Worm (Caenorhabditis elegans) whole organism, L1 larva: ENCODE results near the gene C01G5.25.

Experiments used
- aha-1 ChIP-seq: fragments of 150-350 bp; optimal IDR thresholded peaks from 2 replicates; lab custom pipeline; 2014; ENCODE audit warnings: missing biosample characterization, missing genetic modification characterization
- alr-1 ChIP-seq: fragments of 200-800 bp; sonication (Bioruptor generic); optimal IDR thresholded peaks from 2 replicates; lab custom pipeline; 2018; ENCODE audit warnings: borderline replicate concordance, mild to moderate bottlenecking, missing genetic modification characterization, missing compliant biosample characterization
- aly-2 ChIP-seq: fragments of 150-350 bp; optimal IDR thresholded peaks from 2 replicates; lab custom pipeline; 2014; ENCODE audit warnings: missing biosample characterization, missing genetic modification characterization
- blmp-1 ChIP-seq: fragments of 150-350 bp; optimal IDR thresholded peaks from 2 replicates; lab custom pipeline; 2014; ENCODE audit warnings: missing biosample characterization, missing genetic modification characterization
- ceh-63 ChIP-seq: fragments of 200-800 bp; sonication (Bioruptor generic); optimal IDR thresholded peaks from 2 replicates; lab custom pipeline; 2018; ENCODE audit warnings: mild to moderate bottlenecking, missing genetic modification characterization, missing compliant biosample characterization
- ceh-8 ChIP-seq: fragments of 200-800 bp; sonication (Bioruptor generic); optimal IDR thresholded peaks from 2 replicates; lab custom pipeline; 2018; ENCODE audit warnings: mild to moderate bottlenecking, missing genetic modification characterization, moderate library complexity, missing compliant biosample characterization
- dsc-1 ChIP-seq: sonication (generic microtip); optimal IDR thresholded peaks from 2 replicates; lab custom pipeline; 2016; ENCODE audit warnings: mild to moderate bottlenecking, missing genetic modification characterization, missing compliant biosample characterization
- egl-13 ChIP-seq: sonication (generic microtip); optimal IDR thresholded peaks from 2 replicates; lab custom pipeline; 2016; ENCODE audit warnings: missing genotype, missing genetic modification reagents, missing genetic modification characterization, missing compliant biosample characterization
- elt-3 ChIP-seq, 6 experiments: fragments of 150-350 bp in 1 of 6; sonication (generic microtip); optimal IDR thresholded peaks; 2 replicates each; lab custom pipeline; 2017 to 2018; ENCODE audit warnings: missing biosample characterization in 6 of 6, missing genetic modification characterization in 6 of 6, inconsistent platforms in 1 of 6
- fkh-10 ChIP-seq: sonication (generic microtip); optimal IDR thresholded peaks from 2 replicates; lab custom pipeline; 2017; ENCODE audit warnings: missing biosample characterization, missing genetic modification reagents, missing genetic modification characterization
- fkh-4 ChIP-seq: sonication (generic microtip); optimal IDR thresholded peaks from 2 replicates; lab custom pipeline; 2016; ENCODE audit warnings: missing compliant biosample characterization, missing genetic modification characterization, borderline replicate concordance
- fkh-8 ChIP-seq: sonication (generic microtip); optimal IDR thresholded peaks from 2 replicates; lab custom pipeline; 2016; ENCODE audit warnings: mild to moderate bottlenecking, missing genetic modification characterization, missing compliant biosample characterization
- isw-1 ChIP-seq: fragments of 200-800 bp; sonication (Bioruptor generic); IDR thresholded peaks from 2 replicates; pipeline ENCODE4 v1.3.6; 2022; ENCODE audit warnings: missing genetic modification characterization, missing compliant biosample characterization
- lin-13 ChIP-seq: fragments of 150-350 bp; optimal IDR thresholded peaks from 2 replicates; lab custom pipeline; 2014; ENCODE audit warnings: missing biosample characterization, missing genetic modification reagents, missing genetic modification characterization
- lin-15B ChIP-seq: fragments of 150-350 bp; sonication (generic microtip); optimal IDR thresholded peaks from 3 replicates; lab custom pipeline; 2014; ENCODE audit warnings: missing biosample characterization, missing genetic modification characterization
- lin-35 ChIP-seq, 2 experiments: fragments of 150-350 bp; optimal IDR thresholded peaks; 2 replicates each; lab custom pipeline; 2014; ENCODE audit warnings: missing biosample characterization in 2 of 2, missing genetic modification characterization in 2 of 2, missing genetic modification reagents in 2 of 2
- mep-1 ChIP-seq: fragments of 150-350 bp; optimal IDR thresholded peaks from 2 replicates; lab custom pipeline; 2014; ENCODE audit warnings: missing biosample characterization, missing genetic modification characterization
- nhr-12 ChIP-seq: sonication (generic microtip); optimal IDR thresholded peaks from 2 replicates; lab custom pipeline; 2017; ENCODE audit warnings: missing biosample characterization, missing genetic modification characterization
- nhr-19 ChIP-seq: fragments of 200-800 bp; sonication (Bioruptor generic); conservative IDR thresholded peaks from 2 replicates; pipeline ENCODE4 v1.3.6; 2022; ENCODE audit warnings: missing genetic modification characterization, missing compliant biosample characterization
- nhr-237 ChIP-seq: fragments of 150-350 bp; optimal IDR thresholded peaks from 2 replicates; lab custom pipeline; 2014; ENCODE audit warnings: missing biosample characterization, missing genetic modification characterization
- nhr-28 ChIP-seq: fragments of 150-350 bp; optimal IDR thresholded peaks from 2 replicates; lab custom pipeline; 2014; ENCODE audit warnings: missing biosample characterization, missing genetic modification characterization
- nhr-71 ChIP-seq: sonication (generic microtip); optimal IDR thresholded peaks from 2 replicates; lab custom pipeline; 2016; ENCODE audit warnings: mild to moderate bottlenecking, missing genetic modification characterization, moderate library complexity, missing compliant biosample characterization
- nhr-76 ChIP-seq: sonication (generic microtip); optimal IDR thresholded peaks from 2 replicates; lab custom pipeline; 2017; ENCODE audit warnings: missing biosample characterization, missing genetic modification characterization
- nhr-77 ChIP-seq: fragments of 150-350 bp; optimal IDR thresholded peaks from 2 replicates; lab custom pipeline; 2014; ENCODE audit warnings: missing biosample characterization, missing genetic modification characterization
- nhr-85 ChIP-seq: sonication (generic microtip); peaks from one replicate; lab custom pipeline; 2016; ENCODE audit warnings: missing genetic modification characterization, inconsistent platforms, missing compliant biosample characterization
- nhr-90 ChIP-seq: sonication (generic microtip); optimal IDR thresholded peaks from 2 replicates; lab custom pipeline; 2016; ENCODE audit warnings: mild to moderate bottlenecking, missing genetic modification characterization, missing compliant biosample characterization; ENCODE audit not compliant: poor library complexity
- pag-3 ChIP-seq: sonication (generic microtip); optimal IDR thresholded peaks from 2 replicates; lab custom pipeline; 2017; ENCODE audit warnings: missing genetic modification characterization, mild to moderate bottlenecking, missing compliant biosample characterization, antibody characterized with exemption, borderline replicate concordance; ENCODE audit not compliant: insufficient read depth
- pax-3 ChIP-seq: fragments of 200-800 bp; sonication (Bioruptor generic); optimal IDR thresholded peaks from 2 replicates; lab custom pipeline; 2018; ENCODE audit warnings: mild to moderate bottlenecking, missing genetic modification characterization, moderate library complexity, missing compliant biosample characterization
- snpc-4 ChIP-seq: fragments of 150-350 bp; optimal IDR thresholded peaks from 2 replicates; lab custom pipeline; 2014; ENCODE audit warnings: missing biosample characterization, missing genetic modification characterization
- swsn-7 ChIP-seq: sonication (generic microtip); optimal IDR thresholded peaks from 2 replicates; lab custom pipeline; 2016; ENCODE audit warnings: missing genetic modification characterization, missing compliant biosample characterization
- unc-62 ChIP-seq: fragments of 150-350 bp; optimal IDR thresholded peaks from 2 replicates; lab custom pipeline; 2014; ENCODE audit warnings: missing biosample characterization, missing genetic modification reagents, missing genetic modification characterization
- unc-98 ChIP-seq: fragments of 200-800 bp; sonication (Bioruptor generic); IDR thresholded peaks from 2 replicates; pipeline ENCODE4 v1.3.6; 2022; ENCODE audit warnings: missing genetic modification characterization, missing compliant biosample characterization
- xbp-1 ChIP-seq: sonication (generic microtip); optimal IDR thresholded peaks from 2 replicates; lab custom pipeline; 2016; ENCODE audit warnings: missing genetic modification characterization, missing compliant biosample characterization
- ztf-4 ChIP-seq: fragments of 150-350 bp; optimal IDR thresholded peaks from 2 replicates; lab custom pipeline; 2014; ENCODE audit warnings: missing biosample characterization, missing genetic modification characterization

The C01G5.25 gene

ce11 chrIV:6576728-6577101 lies 35.2 kb downstream of the C01G5.25 start (continued):
- TF ChIP-seq pax-3 (no peak), elt-3 (tag; optimal IDR thresholded peaks at IDR 0.05; lab: Kevin White, UChicago) (peak in 2 of 6 experiments; percentile 18 to 28), nhr-90 (tag; lab: Kevin White, UChicago) (peak; percentile 65), ceh-63 (GFP tag; lab: Kevin White, UChicago) (no peak), blmp-1 (tag; lab: Kevin White, UChicago) (peak; percentile 55), lin-13 (peak; percentile 35), ztf-4 (tag; lab: Kevin White, UChicago) (peak; percentile 4), swsn-7 (tag; lab: Kevin White, UChicago) (peak; percentile 53), mep-1 (tag; lab: Kevin White, UChicago) (peak; percentile 76), nhr-12 (tag; lab: Kevin White, UChicago) (no peak), isw-1 (no peak), lin-15B (no peak), xbp-1 (tag; lab: Kevin White, UChicago) (peak; percentile 46), nhr-85 (peak; percentile 92), lin-35 (GFP tag; optimal IDR thresholded peaks at IDR 0.05; lab: Kevin White, UChicago) (peak; percentile 46 to 65)

- TF ChIP-seq aly-2 (tag; lab: Kevin White, UChicago) (no peak), nhr-76 (tag; lab: Kevin White, UChicago) (no peak), nhr-19 (no peak), alr-1 (tag; lab: Kevin White, UChicago) (no peak), nhr-77 (tag; lab: Kevin White, UChicago) (no peak), elt-3 (tag; optimal IDR thresholded peaks at IDR 0.05; lab: Kevin White, UChicago) (no peak), dsc-1 (no peak)
Observed at ce11 chrIV:6577914-6578313, 36.4 kb downstream of the C01G5.25 start, which contains the start of gene C43G2.3. C43G2.3 (plus strand) TSS chrIV:6578214.

ce11 chrIV:6581658-6582057 lies 40.2 kb downstream of the C01G5.25 start:
- no peak for TF ChIP-seq aha-1 (tag; lab: Kevin White, UChicago)
- TF ChIP-seq, all 84 proteins: peak for 0

- no peak for TF ChIP-seq fkh-4 (tag; lab: Kevin White, UChicago)
- no peak for TF ChIP-seq nhr-28 (tag; lab: Kevin White, UChicago)
- TF ChIP-seq nhr-237 (tag; lab: Kevin White, UChicago), result no peak
- no peak for TF ChIP-seq mep-1 (tag; lab: Kevin White, UChicago)
- TF ChIP-seq nhr-76 (tag; lab: Kevin White, UChicago), result no peak
- no peak for TF ChIP-seq fkh-10 (GFP tag; lab: Kevin White, UChicago)
- no peak for TF ChIP-seq unc-98
- TF ChIP-seq lin-13, result no peak
- TF ChIP-seq blmp-1 (tag; lab: Kevin White, UChicago), result no peak
- no peak for TF ChIP-seq fkh-8 (tag; lab: Kevin White, UChicago)
- no peak for TF ChIP-seq nhr-77 (tag; lab: Kevin White, UChicago)
- no peak for TF ChIP-seq snpc-4 (tag; lab: Kevin White, UChicago)
- TF ChIP-seq nhr-71 (tag; lab: Kevin White, UChicago), result no peak
- no peak for TF ChIP-seq ceh-8 (GFP tag; lab: Kevin White, UChicago)
- no peak for TF ChIP-seq elt-3 (tag; optimal IDR thresholded peaks at IDR 0.05; lab: Kevin White, UChicago)
- no peak for TF ChIP-seq egl-13 (tag; lab: Kevin White, UChicago)
- TF ChIP-seq alr-1 (tag; lab: Kevin White, UChicago), result no peak
- no peak for TF ChIP-seq pag-3 (tag; lab: Kevin White, UChicago)
- no peak for TF ChIP-seq unc-62 (GFP tag; lab: Kevin White, UChicago)
Observed at ce11 chrIV:6582604-6583003, 41.1 kb downstream of the C01G5.25 start, which contains the start of gene odr-8. odr-8 (minus strand) TSS chrIV:6582704.
